Worm (Caenorhabditis elegans): Measurements from ENCODE around the gene txt-18.

txt-18 gene

DNA sequence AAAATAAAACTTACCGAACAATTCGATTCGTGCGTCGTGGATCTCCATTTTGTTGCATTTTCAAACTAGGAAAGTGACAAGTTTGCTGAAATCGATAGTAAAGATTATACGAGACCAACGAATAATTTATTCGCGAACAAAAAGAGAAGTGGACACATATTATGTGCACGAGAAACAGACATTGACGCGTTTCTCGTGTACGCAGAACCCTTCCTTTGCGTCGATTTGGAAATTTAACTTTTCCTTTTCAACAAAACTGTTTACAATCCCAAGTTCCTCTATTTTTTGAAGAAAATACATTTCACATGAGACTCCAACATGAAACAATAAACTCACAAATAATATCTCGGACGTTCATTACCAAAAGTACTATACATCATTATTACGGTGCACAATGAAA lies 16.9 kb downstream of the txt-18 start, which contains the start of gene K10B2.4 (continued):
- TF ChIP-seq B0019.2 (GFP tag; conservative IDR thresholded peaks at IDR 0.05) (no peak), T07F8.4 (tag; optimal IDR thresholded peaks at IDR 0.05) (no peak), pha-4 (tag; optimal IDR thresholded peaks at IDR 0.05) (no peak), nfya-2 (GFP tag; IDR thresholded peaks at IDR 0.05) (no peak), akir-1 (GFP tag; optimal IDR thresholded peaks at IDR 0.05) (peak; percentile 12), ceh-58 (GFP tag; IDR thresholded peaks at IDR 0.05) (no peak), ceh-100 (GFP tag; IDR thresholded peaks at IDR 0.05) (peak; percentile 34; the same call in 1 of the 2 replicates), ztf-6 (GFP tag; IDR thresholded peaks at IDR 0.05) (no peak), pbrm-1 (GFP tag; IDR thresholded peaks at IDR 0.05) (no peak), madf-3 (GFP tag; IDR thresholded peaks at IDR 0.05) (peak; percentile 74; the same call in 1 of the 2 replicates), attf-6 (GFP tag; IDR thresholded peaks at IDR 0.05) (no peak), ceh-27 (GFP tag; optimal IDR thresholded peaks at IDR 0.05) (peak; percentile 32), unc-130 (GFP tag; optimal IDR thresholded peaks at IDR 0.05) (no peak), hrde-1 (tag; optimal IDR thresholded peaks at IDR 0.05; ENCODE audit: borderline replicate concordance) (peak; percentile 53), zim-3 (tag; optimal IDR thresholded peaks at IDR 0.05) (no peak), bed-2 (GFP tag; IDR thresholded peaks at IDR 0.05) (no peak), rpc-1 (optimal IDR thresholded peaks at IDR 0.05) (no peak), rpc-1 (tag; optimal IDR thresholded peaks at IDR 0.05) (no peak), hlh-12 (tag; optimal IDR thresholded peaks at IDR 0.05) (no peak), let-526 (GFP tag; IDR thresholded peaks at IDR 0.05) (peak; percentile 22; the same call in 1 of the 2 replicates), ccch-3 (GFP tag; optimal IDR thresholded peaks at IDR 0.05) (no peak), ztf-25 (GFP tag; IDR thresholded peaks at IDR 0.05) (no peak), snpc-4 (GFP tag; optimal IDR thresholded peaks at IDR 0.05) (peak; percentile 0), snpc-4 (tag; optimal IDR thresholded peaks at IDR 0.05) (peak; percentile 22 to 42 (median 36)), nhr-27 (tag; optimal IDR thresholded peaks at IDR 0.05) (no peak), ceh-40 (GFP tag; IDR thresholded peaks at IDR 0.05) (no peak), die-1 (tag; optimal IDR thresholded peaks at IDR 0.05) (no peak), nfya-1 (tag; optimal IDR thresholded peaks at IDR 0.05; ENCODE audit: borderline replicate concordance, insufficient read depth) (no peak), F33H1.4 (GFP tag; IDR thresholded peaks at IDR 0.05) (no peak), tbp1 (GFP tag; optimal IDR thresholded peaks at IDR 0.05) (peak; percentile 11), lsl-1 (GFP tag; optimal IDR thresholded peaks at IDR 0.05) (peak; percentile 7), gei-17 (GFP tag; optimal IDR thresholded peaks at IDR 0.05) (no peak), sdz-38 (tag; optimal IDR thresholded peaks at IDR 0.05) (no peak), F37B4.10 (GFP tag; IDR thresholded peaks at IDR 0.05) (no peak), fkh-3 (tag; optimal IDR thresholded peaks at IDR 0.05) (no peak), ztf-28 (GFP tag; IDR thresholded peaks at IDR 0.05) (no peak), Y53F4B.3 (GFP tag; IDR thresholded peaks at IDR 0.05) (no peak), mes-4 (tag; optimal IDR thresholded peaks at IDR 0.05) (no peak), Y56A3A.18 (GFP tag; IDR thresholded peaks at IDR 0.05) (no peak), lag-1 (GFP tag; IDR thresholded peaks at IDR 0.05) (no peak), cebp-2 (GFP tag; IDR thresholded peaks at IDR 0.05) (no peak), Y53G8AR.9 (GFP tag; conservative IDR thresholded peaks at IDR 0.05) (no peak), nhr-90 (tag; optimal IDR thresholded peaks at IDR 0.05) (no peak), dpff-1 (tag; optimal IDR thresholded peaks at IDR 0.05) (no peak), F10E7.11 (tag; optimal IDR thresholded peaks at IDR 0.05) (no peak), aptf-2 (GFP tag; conservative IDR thresholded peaks at IDR 0.05) (no peak), snpc-3.4 (tag; optimal IDR thresholded peaks at IDR 0.05) (no peak), madf-8 (GFP tag; conservative IDR thresholded peaks at IDR 0.05) (no peak), lin-40 (tag; optimal IDR thresholded peaks at IDR 0.05) (peak; percentile 47), sea-2 (GFP tag; IDR thresholded peaks at IDR 0.05) (no peak), athp-1 (tag; optimal IDR thresholded peaks at IDR 0.05) (no peak)
